Fruit fly (Drosophila melanogaster): ENCODE data around the gene CG9577.
"Not testable (repeated sequence)": the region's sequence is repeated elsewhere in the genome, so short reads cannot be mapped to it uniquely, and the experiment has no call there.

DNA sequence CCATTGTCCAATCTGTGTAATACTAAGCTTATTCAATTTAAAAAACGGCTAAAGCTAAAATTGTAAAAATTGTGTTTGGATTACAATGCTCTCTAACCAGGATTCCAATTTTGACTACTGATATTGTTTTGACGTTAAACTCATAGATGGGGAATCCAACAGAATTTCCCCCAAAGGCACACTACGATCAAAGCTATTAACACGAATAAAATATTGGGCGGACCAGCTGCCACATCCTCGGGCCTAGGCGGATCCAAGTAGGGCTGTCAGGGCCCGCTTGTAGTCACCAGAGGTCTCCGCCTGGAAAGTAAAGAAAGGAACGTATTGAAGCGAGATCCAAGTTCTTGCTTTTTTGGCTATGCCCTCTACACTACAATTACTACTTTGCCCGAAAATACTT lies 19.9 kb downstream of the CG9577 start, which contains the start of gene Sdic2:
- TF ChIP-seq Sin3A, insv (optimal IDR thresholded peaks at IDR 0.05): not testable (repeated sequence)

Measured in Kc167 (cell line).